Worm (Caenorhabditis elegans) whole organism, mixed stage, embryonic: ENCODE measurements around the gene gbh-1.

Experiments
- M03D4.4 ChIP-seq: sonication (generic microtip); optimal IDR thresholded peaks from 2 replicates; lab custom pipeline; 2017; ENCODE audit warnings: mild to moderate bottlenecking, missing genetic modification characterization, missing compliant biosample characterization
- bed-3 ChIP-seq: fragments of 200-800 bp; sonication (Bioruptor generic); optimal IDR thresholded peaks from 3 replicates; lab custom pipeline; 2018; ENCODE audit warnings: mild to moderate bottlenecking, missing genetic modification characterization, moderate library complexity, missing compliant biosample characterization
- ceh-39 ChIP-seq: fragments of 150-350 bp; optimal IDR thresholded peaks from 2 replicates; lab custom pipeline; 2014; ENCODE audit warnings: missing biosample characterization, missing genetic modification characterization
- ceh-83 ChIP-seq: fragments of 200-800 bp; sonication (Bioruptor generic); optimal IDR thresholded peaks from 2 replicates; lab custom pipeline; 2018; ENCODE audit warnings: mild to moderate bottlenecking, missing genetic modification characterization, missing compliant biosample characterization
- ces-1 ChIP-seq: fragments of 150-350 bp; optimal IDR thresholded peaks from 2 replicates; lab custom pipeline; 2014; ENCODE audit warnings: missing biosample characterization, missing genetic modification reagents, missing genetic modification characterization
- cnd-1 ChIP-seq: fragments of 200-800 bp; sonication (Bioruptor generic); optimal IDR thresholded peaks from 2 replicates; lab custom pipeline; 2018; ENCODE audit warnings: mild to moderate bottlenecking, missing genetic modification characterization, missing compliant biosample characterization
- elt-1 ChIP-seq: sonication (generic microtip); optimal IDR thresholded peaks from 2 replicates; lab custom pipeline; 2017; ENCODE audit warnings: missing genetic modification characterization, mild to moderate bottlenecking, missing compliant biosample characterization, antibody characterized with exemption, moderate library complexity, borderline replicate concordance; ENCODE audit not compliant: insufficient read depth
- elt-3 ChIP-seq: fragments of 150-350 bp; optimal IDR thresholded peaks from 2 replicates; lab custom pipeline; 2014; ENCODE audit warnings: missing biosample characterization, missing genetic modification characterization
- flh-1 ChIP-seq: fragments of 200-800 bp; sonication (Bioruptor generic); optimal IDR thresholded peaks from 2 replicates; lab custom pipeline; 2018; ENCODE audit warnings: mild to moderate bottlenecking, missing genetic modification characterization, moderate library complexity, missing compliant biosample characterization
- ham-2 ChIP-seq: fragments of 200-800 bp; sonication (Bioruptor generic); optimal IDR thresholded peaks from 2 replicates; lab custom pipeline; 2018; ENCODE audit warnings: mild to moderate bottlenecking, missing genetic modification characterization, missing compliant biosample characterization
- hlh-1 ChIP-seq: fragments of 150-350 bp; optimal IDR thresholded peaks from 2 replicates; lab custom pipeline; 2014; ENCODE audit warnings: missing biosample characterization, missing genetic modification reagents, missing genetic modification characterization
- lin-32 ChIP-seq: fragments of 200-800 bp; sonication (Bioruptor generic); optimal IDR thresholded peaks from 2 replicates; lab custom pipeline; 2018; ENCODE audit warnings: mild to moderate bottlenecking, missing genetic modification characterization, missing compliant biosample characterization
- lsy-2 ChIP-seq: fragments of 150-350 bp; optimal IDR thresholded peaks from 2 replicates; lab custom pipeline; 2014; ENCODE audit warnings: missing biosample characterization, missing genetic modification characterization
- mab-5 ChIP-seq: fragments of 150-350 bp; optimal IDR thresholded peaks from 2 replicates; lab custom pipeline; 2014; ENCODE audit warnings: missing biosample characterization, missing genetic modification characterization
- mep-1 ChIP-seq: fragments of 150-350 bp; optimal IDR thresholded peaks from 2 replicates; lab custom pipeline; 2017; ENCODE audit warnings: missing biosample characterization, missing genetic modification reagents, missing genetic modification characterization, inconsistent platforms
- mls-2 ChIP-seq: sonication (generic microtip); optimal IDR thresholded peaks from 2 replicates; lab custom pipeline; 2016; ENCODE audit warnings: mild to moderate bottlenecking, missing genetic modification characterization, moderate library complexity, missing compliant biosample characterization
- nhr-2 ChIP-seq: fragments of 150-350 bp; optimal IDR thresholded peaks from 2 replicates; lab custom pipeline; 2014; ENCODE audit warnings: missing biosample characterization, missing genetic modification characterization
- pha-4 ChIP-seq: fragments of 150-350 bp; optimal IDR thresholded peaks from 2 replicates; lab custom pipeline; 2018; ENCODE audit warnings: missing biosample characterization, missing genetic modification reagents, missing genetic modification characterization
- tbx-8 ChIP-seq: fragments of 200-800 bp; sonication (Bioruptor generic); optimal IDR thresholded peaks from 2 replicates; lab custom pipeline; 2018; ENCODE audit warnings: mild to moderate bottlenecking, missing genetic modification characterization, moderate library complexity, missing compliant biosample characterization
- unc-39 ChIP-seq: fragments of 150-350 bp; optimal IDR thresholded peaks from 2 replicates; lab custom pipeline; 2014; ENCODE audit warnings: missing biosample characterization, missing genetic modification characterization

The gbh-1 gene

DNA sequence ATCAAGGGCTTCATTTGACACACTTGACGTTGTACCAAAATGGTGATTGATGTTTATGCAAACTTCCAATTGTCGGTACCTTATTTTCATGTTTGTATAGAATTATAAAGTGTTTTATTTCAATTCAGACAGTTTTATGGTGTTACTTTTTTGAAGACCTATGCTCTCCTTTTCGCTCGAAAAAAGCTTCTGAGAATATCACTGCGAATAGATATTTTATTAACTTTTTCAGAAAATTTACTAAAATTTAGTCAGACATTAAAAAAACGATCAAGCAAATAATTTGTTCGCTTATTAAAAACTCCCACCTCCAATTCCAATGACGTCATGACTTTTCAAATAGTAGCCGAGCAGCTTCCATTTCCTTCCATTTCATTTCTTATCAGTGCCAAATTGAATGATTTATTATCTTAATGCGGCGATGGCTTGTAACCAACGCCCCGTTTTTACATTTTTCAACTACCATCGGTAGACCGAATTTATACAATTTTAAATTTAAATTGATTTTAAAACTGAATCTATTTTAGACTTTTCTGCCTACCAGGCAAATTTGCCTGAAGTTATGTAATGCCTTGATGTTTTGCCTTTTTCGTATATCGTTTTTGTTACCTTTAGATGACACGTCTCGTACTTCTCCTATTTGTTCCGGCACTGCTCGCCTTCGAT, 46.6 kb downstream of the gbh-1 start, which contains the start of gene M28.10:
TSS of gene M28.10 (plus strand) at position 616 of the 666 bp plus-strand sequence.
- TF ChIP-seq ceh-39, result no peak
- TF ChIP-seq ceh-83 (GFP tag; lab: Kevin White, UChicago), result no peak
- no peak for TF ChIP-seq M03D4.4
- TF ChIP-seq flh-1 (GFP tag; lab: Kevin White, UChicago), result no peak
- TF ChIP-seq cnd-1 (tag; lab: Kevin White, UChicago), result no peak
- TF ChIP-seq elt-1, result no peak
- TF ChIP-seq mls-2, result no peak
- no peak for TF ChIP-seq ces-1
- no peak for TF ChIP-seq nhr-2 (tag; lab: Kevin White, UChicago)
- TF ChIP-seq bed-3 (GFP tag; lab: Kevin White, UChicago), result no peak
- no peak for TF ChIP-seq lin-32 (GFP tag; lab: Kevin White, UChicago)
- TF ChIP-seq tbx-8, result no peak
- TF ChIP-seq unc-39 (tag; lab: Kevin White, UChicago), result no peak
- no peak for TF ChIP-seq pha-4 (tag; lab: Kevin White, UChicago)
- TF ChIP-seq ham-2 (GFP tag; lab: Kevin White, UChicago), result no peak
- TF ChIP-seq mep-1 (tag; lab: Kevin White, UChicago), result no peak

DNA sequence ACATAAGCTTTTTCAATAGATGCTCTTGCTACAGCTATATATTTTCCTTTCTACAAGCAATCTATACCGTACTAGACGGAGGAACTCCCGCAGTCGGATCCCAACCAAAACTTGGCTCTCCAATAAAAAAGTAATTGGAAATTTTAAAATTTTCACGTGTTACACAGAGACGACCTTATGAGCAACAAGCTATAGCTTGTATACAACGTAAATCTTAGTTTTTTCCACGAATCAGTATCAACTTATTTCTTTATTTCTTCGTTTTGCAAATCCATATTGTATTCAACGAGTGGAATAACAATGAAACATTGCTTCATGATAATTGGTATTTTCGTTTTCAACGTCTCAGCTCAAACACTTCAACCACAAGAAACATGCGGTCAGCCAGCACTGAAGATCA, 50.2 kb downstream of the gbh-1 start, which contains the start of gene M28.4:
TSS of gene M28.4 (plus strand) at position 301 of the 400 bp plus-strand sequence.
- no peak for TF ChIP-seq hlh-1
- no peak for TF ChIP-seq elt-3
- no peak for TF ChIP-seq flh-1 (GFP tag; lab: Kevin White, UChicago)
- no peak for TF ChIP-seq lsy-2 (tag; lab: Kevin White, UChicago)
- TF ChIP-seq lin-32 (GFP tag; lab: Kevin White, UChicago), result no peak
- no peak for TF ChIP-seq elt-1
- TF ChIP-seq mep-1 (tag; lab: Kevin White, UChicago), result no peak
- no peak for TF ChIP-seq ceh-83 (GFP tag; lab: Kevin White, UChicago)
- no peak for TF ChIP-seq mab-5 (tag; lab: Kevin White, UChicago)
- TF ChIP-seq nhr-2 (tag; lab: Kevin White, UChicago), result no peak
